Fruit fly (Drosophila melanogaster) whole organism, embryonic: ENCODE measurements around the gene Cul2.

Source experiments
- Abd-B ChIP-seq: fragments of 200-800 bp; sonication (Bioruptor generic); optimal IDR thresholded peaks from 2 replicates; lab custom pipeline; 2018; ENCODE audit warnings: missing biosample characterization, mild to moderate bottlenecking, missing genetic modification characterization, moderate library complexity
- Ada2b ChIP-seq: fragments of 200-800 bp; sonication (Bioruptor generic); IDR thresholded peaks from 2 replicates; pipeline ENCODE4 v1.3.6; 2022; ENCODE audit warnings: missing biosample characterization, missing genetic modification characterization
- Atf6 ChIP-seq: fragments of 200-800 bp; sonication (Bioruptor generic); IDR thresholded peaks from 2 replicates; pipeline ENCODE4 v1.3.6; 2022; ENCODE audit warnings: missing biosample characterization, missing genetic modification characterization
- CG10267 ChIP-seq: fragments of 200-800 bp; sonication (Bioruptor generic); optimal IDR thresholded peaks from 2 replicates; lab custom pipeline; 2018; ENCODE audit warnings: missing biosample characterization, mild to moderate bottlenecking, missing genetic modification characterization, moderate library complexity
- CG10543 ChIP-seq: fragments of 200-800 bp; sonication (Bioruptor generic); optimal IDR thresholded peaks from 3 replicates; lab custom pipeline; 2017; ENCODE audit warnings: missing biosample characterization, mild to moderate bottlenecking, missing genetic modification characterization, moderate library complexity
- CG11456 ChIP-seq: fragments of 200-800 bp; sonication (Bioruptor generic); IDR thresholded peaks from 3 replicates; pipeline ENCODE4 v1.3.6; 2022; ENCODE audit warnings: missing biosample characterization, missing genetic modification characterization
- CG12219 ChIP-seq: fragments of 200-800 bp; sonication (Bioruptor generic); optimal IDR thresholded peaks from 3 replicates; lab custom pipeline; 2018; ENCODE audit warnings: missing biosample characterization, mild to moderate bottlenecking, missing genetic modification characterization
- CG13287 ChIP-seq: fragments of 200-800 bp; sonication (Bioruptor generic); IDR thresholded peaks from 2 replicates; pipeline ENCODE4 v1.3.6; 2022; ENCODE audit warnings: missing biosample characterization, missing genetic modification characterization; ENCODE audit not compliant: partially characterized antibody
- CG15696 ChIP-seq: fragments of 200-800 bp; sonication (Bioruptor generic); optimal IDR thresholded peaks from 2 replicates; lab custom pipeline; 2019; ENCODE audit warnings: missing biosample characterization, mild to moderate bottlenecking, missing genetic modification characterization, moderate library complexity
- CG1792 ChIP-seq: fragments of 200-800 bp; sonication (Bioruptor generic); optimal IDR thresholded peaks from 2 replicates; lab custom pipeline; 2016; ENCODE audit warnings: missing biosample characterization, missing genetic modification characterization
- CG2875 ChIP-seq: fragments of 200-800 bp; sonication (Bioruptor generic); optimal IDR thresholded peaks from 2 replicates; lab custom pipeline; 2017; ENCODE audit warnings: missing biosample characterization, mild to moderate bottlenecking, missing genetic modification characterization, missing genetic modification reagents
- CG31388 ChIP-seq: fragments of 200-800 bp; sonication (Bioruptor generic); optimal IDR thresholded peaks from 2 replicates; lab custom pipeline; 2016; ENCODE audit warnings: missing biosample characterization, missing genetic modification characterization
- CG3163 ChIP-seq: fragments of 200-800 bp; sonication (Bioruptor generic); optimal IDR thresholded peaks from 3 replicates; lab custom pipeline; 2016; ENCODE audit warnings: missing biosample characterization, missing genetic modification characterization
- CG32772 ChIP-seq: fragments of 200-800 bp; sonication (Bioruptor generic); IDR thresholded peaks from 2 replicates; pipeline ENCODE4 v1.3.6; 2022; ENCODE audit warnings: missing biosample characterization, missing genetic modification characterization
- CG3847 ChIP-seq: fragments of 200-800 bp; sonication (Bioruptor generic); IDR thresholded peaks from 2 replicates; pipeline ENCODE4 v1.3.6; 2022; ENCODE audit warnings: missing biosample characterization, missing genetic modification characterization
- CG4328 ChIP-seq: fragments of 200-800 bp; sonication (Bioruptor generic); optimal IDR thresholded peaks from 3 replicates; lab custom pipeline; 2017; ENCODE audit warnings: missing biosample characterization, missing genetic modification reagents, missing genetic modification characterization
- CG5245 ChIP-seq: fragments of 200-800 bp; sonication (Bioruptor generic); optimal IDR thresholded peaks from 3 replicates; lab custom pipeline; 2016; ENCODE audit warnings: missing biosample characterization, missing genetic modification characterization
- CG6272 ChIP-seq: fragments of 200-800 bp; sonication (Bioruptor generic); IDR thresholded peaks from 2 replicates; pipeline ENCODE4 v1.3.6; 2022; ENCODE audit warnings: missing biosample characterization, missing genetic modification characterization
- CG6689 ChIP-seq: fragments of 200-800 bp; sonication (Bioruptor generic); IDR thresholded peaks from 2 replicates; pipeline ENCODE4 v1.3.6; 2022; ENCODE audit warnings: missing biosample characterization, missing genetic modification characterization
- CG6813 ChIP-seq: fragments of 200-800 bp; sonication (Bioruptor generic); optimal IDR thresholded peaks from 2 replicates; lab custom pipeline; 2017; ENCODE audit warnings: missing biosample characterization, missing genetic modification characterization, mild to moderate bottlenecking, moderate library complexity, missing genetic modification reagents
- CG7556 ChIP-seq: fragments of 200-800 bp; sonication (Bioruptor generic); optimal IDR thresholded peaks from 2 replicates; lab custom pipeline; 2017; ENCODE audit warnings: missing biosample characterization, mild to moderate bottlenecking, missing genetic modification characterization
- CG8359 ChIP-seq: fragments of 200-800 bp; sonication (Bioruptor generic); optimal IDR thresholded peaks from 2 replicates; lab custom pipeline; 2017; ENCODE audit warnings: missing biosample characterization, mild to moderate bottlenecking, missing genetic modification characterization, borderline replicate concordance
- CG8944 ChIP-seq: fragments of 200-800 bp; sonication (Bioruptor generic); optimal IDR thresholded peaks from 3 replicates; lab custom pipeline; 2016; ENCODE audit warnings: missing biosample characterization, missing genetic modification characterization
- CoRest ChIP-seq: fragments of 200-800 bp; sonication (Bioruptor generic); optimal IDR thresholded peaks from 3 replicates; lab custom pipeline; 2018; ENCODE audit warnings: missing biosample characterization, mild to moderate bottlenecking, missing genetic modification characterization, moderate library complexity
- H15 ChIP-seq: fragments of 200-800 bp; sonication (Bioruptor generic); IDR thresholded peaks from 3 replicates; pipeline ENCODE4 v1.3.6; 2022; ENCODE audit warnings: missing biosample characterization, missing genetic modification characterization
- HHEX ChIP-seq: fragments of 200-800 bp; sonication (Bioruptor generic); optimal IDR thresholded peaks from 3 replicates; lab custom pipeline; 2017; ENCODE audit warnings: missing biosample characterization, mild to moderate bottlenecking, missing genetic modification characterization, missing genetic modification reagents
- Hey ChIP-seq: fragments of 200-800 bp; sonication (Bioruptor generic); optimal IDR thresholded peaks from 3 replicates; lab custom pipeline; 2018; ENCODE audit warnings: missing biosample characterization, mild to moderate bottlenecking, missing genetic modification characterization
- HmgD ChIP-seq: fragments of 200-800 bp; sonication (Bioruptor generic); optimal IDR thresholded peaks from 3 replicates; lab custom pipeline; 2016; ENCODE audit warnings: missing biosample characterization, missing genetic modification characterization
- Myb ChIP-seq: fragments of 200-800 bp; sonication (Bioruptor generic); optimal IDR thresholded peaks from 2 replicates; lab custom pipeline; 2016; ENCODE audit warnings: missing biosample characterization, missing genetic modification characterization
- Sin3A ChIP-seq: fragments of >200 bp; optimal IDR thresholded peaks from 2 replicates; lab custom pipeline; 2018
- Six4 ChIP-seq: fragments of 200-800 bp; sonication (Bioruptor generic); optimal IDR thresholded peaks from 2 replicates; lab custom pipeline; 2016; ENCODE audit warnings: missing biosample characterization, missing genetic modification characterization
- Sry-δ ChIP-seq: fragments of 200-800 bp; sonication (Bioruptor generic); optimal IDR thresholded peaks from 2 replicates; lab custom pipeline; 2016; ENCODE audit warnings: missing biosample characterization, missing genetic modification characterization
- croc ChIP-seq: fragments of 200-800 bp; sonication (Bioruptor generic); conservative IDR thresholded peaks from 3 replicates; pipeline ENCODE4 v1.3.6; 2022; ENCODE audit warnings: missing biosample characterization, missing genetic modification characterization
- dm ChIP-seq: fragments of 200-800 bp; sonication (Bioruptor generic); optimal IDR thresholded peaks from 3 replicates; lab custom pipeline; 2016; ENCODE audit warnings: missing biosample characterization, missing genetic modification characterization
- esg ChIP-seq: fragments of 200-800 bp; sonication (Bioruptor generic); conservative IDR thresholded peaks from 2 replicates; pipeline ENCODE4 v1.3.6; 2022; ENCODE audit warnings: missing biosample characterization, missing genetic modification characterization
- fd3F ChIP-seq: fragments of 200-800 bp; sonication (Bioruptor generic); optimal IDR thresholded peaks from 2 replicates; lab custom pipeline; 2018; ENCODE audit warnings: missing biosample characterization, mild to moderate bottlenecking, missing genetic modification characterization, moderate library complexity
- fd96Cb ChIP-seq: fragments of 200-800 bp; sonication (Bioruptor generic); optimal IDR thresholded peaks from 2 replicates; lab custom pipeline; 2018; ENCODE audit warnings: missing biosample characterization, mild to moderate bottlenecking, missing genetic modification characterization, moderate library complexity
- grn ChIP-seq: fragments of 200-800 bp; sonication (Bioruptor generic); optimal IDR thresholded peaks from 3 replicates; lab custom pipeline; 2017; ENCODE audit warnings: missing biosample characterization, missing genetic modification characterization
- gsb-n ChIP-seq: fragments of 200-800 bp; sonication (Bioruptor generic); optimal IDR thresholded peaks from 3 replicates; lab custom pipeline; 2018; ENCODE audit warnings: missing biosample characterization, mild to moderate bottlenecking, missing genetic modification characterization
- her ChIP-seq: fragments of 200-800 bp; sonication (Bioruptor generic); optimal IDR thresholded peaks from 2 replicates; lab custom pipeline; 2016; ENCODE audit warnings: missing biosample characterization, missing genetic modification characterization
- nerfin-1 ChIP-seq: fragments of 200-800 bp; sonication (Bioruptor generic); optimal IDR thresholded peaks from 3 replicates; lab custom pipeline; 2019; ENCODE audit warnings: missing biosample characterization, mild to moderate bottlenecking, missing genetic modification characterization, moderate library complexity
- pan ChIP-seq, 4 experiments: fragments of >200 bp in 3 of 4; fragments of 200-800 bp in 1 of 4; sonication (Bioruptor generic) in 1 of 4; optimal IDR thresholded peaks in 3 of 4; IDR thresholded peaks in 1 of 4; 2 replicates each; pipeline versions ENCODE4 v1.3.6 to Lab custom; 2017 to 2022; ENCODE audit warnings: missing biosample characterization in 2 of 4, missing genetic modification characterization in 2 of 4, mixed read lengths in 1 of 4
- prd ChIP-seq, 3 experiments: fragments of >200 bp in 2 of 3; fragments of 200-800 bp in 1 of 3; sonication (Bioruptor generic) in 1 of 3; optimal IDR thresholded peaks in 2 of 3; IDR thresholded peaks in 1 of 3; 2 replicates in 2 of 3; 3 replicates in 1 of 3; pipeline versions ENCODE4 v1.3.6 to Lab custom; 2017 to 2022; ENCODE audit warnings: missing biosample characterization in 1 of 3, missing genetic modification characterization in 1 of 3
- row ChIP-seq: fragments of 200-800 bp; sonication (Bioruptor generic); IDR thresholded peaks from 3 replicates; pipeline ENCODE4 v1.3.6; 2022; ENCODE audit warnings: missing biosample characterization, missing genetic modification characterization
- sens-2 ChIP-seq: fragments of 200-800 bp; sonication (Bioruptor generic); IDR thresholded peaks from 2 replicates; pipeline ENCODE4 v1.3.6; 2022; ENCODE audit warnings: missing biosample characterization, missing genetic modification characterization
- sisA ChIP-seq: fragments of 200-800 bp; sonication (Bioruptor generic); IDR thresholded peaks from 2 replicates; pipeline ENCODE4 v1.3.6; 2022; ENCODE audit warnings: missing biosample characterization, missing genetic modification characterization
- sqz ChIP-seq: fragments of 200-800 bp; sonication (Bioruptor generic); optimal IDR thresholded peaks from 3 replicates; lab custom pipeline; 2018; ENCODE audit warnings: missing biosample characterization, mild to moderate bottlenecking, missing genetic modification characterization
- twi ChIP-seq: fragments of 200-800 bp; optimal IDR thresholded peaks from 2 replicates; lab custom pipeline; 2019; ENCODE audit warnings: missing biosample characterization, mild to moderate bottlenecking, missing genetic modification characterization, moderate library complexity

Gene Cul2

dm6 chr2L:21629814-21630562, 28.5 kb upstream of the Cul2 start, which contains the start of gene Df31 (continued):
- peak; percentile 58 for TF ChIP-seq Atf6 (GFP tag; lab: Robert Waterston, UW)
- TF ChIP-seq CG2875 (GFP tag; lab: Kevin White, UChicago): peak; percentile 40
- TF ChIP-seq Sry-δ: peak; percentile 93
- TF ChIP-seq sens-2 (GFP tag; lab: Robert Waterston, UW): no peak
- peak; percentile 17; the same call in 1 of the 3 replicates for TF ChIP-seq croc (GFP tag; lab: Robert Waterston, UW)
- no peak for TF ChIP-seq CG6813 (GFP tag; lab: Kevin White, UChicago)
- TF ChIP-seq CG31388 (GFP tag; lab: Kevin White, UChicago): no peak
- TF ChIP-seq row (GFP tag; lab: Robert Waterston, UW): peak; percentile 75
- no peak for TF ChIP-seq pan (optimal IDR thresholded peaks at IDR 0.05; lab: Kevin White, UChicago)
- TF ChIP-seq pan (GFP tag; optimal IDR thresholded peaks at IDR 0.05 in 1 of 2, IDR thresholded peaks at IDR 0.05 in 1 of 2): peak in 1 of 2 experiments; percentile 72
- TF ChIP-seq nerfin-1: no peak
- TF ChIP-seq CG5245: peak; percentile 50
- TF ChIP-seq CG12219 (GFP tag; lab: Kevin White, UChicago): no peak
- peak; percentile 40 for TF ChIP-seq dm (GFP tag; lab: Kevin White, UChicago)
- TF ChIP-seq fd96Cb (tag; lab: Kevin White, UChicago): no peak
- peak; percentile 28 for TF ChIP-seq CG3163 (GFP tag; lab: Kevin White, UChicago)
- no peak for TF ChIP-seq CG32772 (GFP tag; lab: Robert Waterston, UW)
- peak; percentile 99 for TF ChIP-seq CG10267 (tag; lab: Kevin White, UChicago)
- peak; percentile 15 for TF ChIP-seq Myb (GFP tag; lab: Kevin White, UChicago)
- TF ChIP-seq CG1792 (GFP tag; lab: Kevin White, UChicago): peak; percentile 17
- TF ChIP-seq her (GFP tag; lab: Kevin White, UChicago): peak; percentile 61
- TF ChIP-seq Ada2b: 0 out of 2 replicates have a peak, but pooled peaks have one; percentile 38
- TF ChIP-seq CG6689 (GFP tag; lab: Robert Waterston, UW): peak; percentile 20; the same call in 1 of the 2 replicates
- TF ChIP-seq HmgD (GFP tag; lab: Kevin White, UChicago): peak; percentile 50
- TF ChIP-seq Six4: peak; percentile 48
- TF ChIP-seq sqz (GFP tag; lab: Kevin White, UChicago): no peak
- TF ChIP-seq Sin3A (lab: Kevin White, UChicago): no peak
- TF ChIP-seq CG4328 (GFP tag; lab: Kevin White, UChicago): peak; percentile 30
- TF ChIP-seq esg: no peak
- peak; percentile 57 for TF ChIP-seq CG10543 (GFP tag; lab: Kevin White, UChicago)
- no peak for TF ChIP-seq grn (GFP tag; lab: Kevin White, UChicago)
- no peak for TF ChIP-seq prd (optimal IDR thresholded peaks at IDR 0.05; lab: Kevin White, UChicago)
- no peak; the same call in 2 of the 3 replicates for TF ChIP-seq prd (GFP tag; IDR thresholded peaks at IDR 0.05; lab: Robert Waterston, UW)
- TF ChIP-seq CG7556 (GFP tag; lab: Kevin White, UChicago): no peak
- TF ChIP-seq H15: no peak
- TF ChIP-seq fd3F (GFP tag; lab: Kevin White, UChicago): peak; percentile 13
- peak; percentile 53 for TF ChIP-seq HHEX (GFP tag; lab: Kevin White, UChicago)
- TF ChIP-seq CG13287 (GFP tag; lab: Robert Waterston, UW): peak; percentile 93
- no peak for TF ChIP-seq sisA (GFP tag; lab: Robert Waterston, UW)
- peak; percentile 8 for TF ChIP-seq twi (tag; lab: Kevin White, UChicago)
- no peak for TF ChIP-seq Abd-B (GFP tag; lab: Kevin White, UChicago)
- no peak for TF ChIP-seq CG15696 (tag; lab: Kevin White, UChicago)
- TF ChIP-seq CG6272 (GFP tag; lab: Robert Waterston, UW): no peak
- TF ChIP-seq CG8359 (GFP tag; lab: Kevin White, UChicago): no peak
- no peak for TF ChIP-seq CG11456 (GFP tag; lab: Robert Waterston, UW)
- no peak for TF ChIP-seq Hey
- peak; percentile 56 for TF ChIP-seq CG8944 (GFP tag; lab: Kevin White, UChicago)
- TF ChIP-seq CoRest (tag; lab: Kevin White, UChicago): peak; percentile 49
- no peak; the same call in 1 of the 2 replicates for TF ChIP-seq CG3847
- TF ChIP-seq gsb-n (tag; lab: Kevin White, UChicago): peak; percentile 19
